Worm (Caenorhabditis elegans) whole organism, mixed stage, embryonic: ENCODE data around the gene bir-1.

Experiments used
- M03D4.4 ChIP-seq: sonication (generic microtip); optimal IDR thresholded peaks from 2 replicates; lab custom pipeline; 2017; ENCODE audit warnings: mild to moderate bottlenecking, missing genetic modification characterization, missing compliant biosample characterization
- drap-1 ChIP-seq: fragments of 200-800 bp; sonication (Bioruptor generic); optimal IDR thresholded peaks from 3 replicates; lab custom pipeline; 2018; ENCODE audit warnings: mild to moderate bottlenecking, missing genetic modification characterization, missing compliant biosample characterization
- flh-1 ChIP-seq: fragments of 200-800 bp; sonication (Bioruptor generic); optimal IDR thresholded peaks from 2 replicates; lab custom pipeline; 2018; ENCODE audit warnings: mild to moderate bottlenecking, missing genetic modification characterization, moderate library complexity, missing compliant biosample characterization
- lin-13 ChIP-seq: fragments of 150-350 bp; optimal IDR thresholded peaks from 2 replicates; lab custom pipeline; 2014; ENCODE audit warnings: missing biosample characterization, missing genetic modification characterization
- lin-32 ChIP-seq: fragments of 200-800 bp; sonication (Bioruptor generic); optimal IDR thresholded peaks from 2 replicates; lab custom pipeline; 2018; ENCODE audit warnings: mild to moderate bottlenecking, missing genetic modification characterization, missing compliant biosample characterization
- mab-5 ChIP-seq: fragments of 150-350 bp; optimal IDR thresholded peaks from 2 replicates; lab custom pipeline; 2014; ENCODE audit warnings: missing biosample characterization, missing genetic modification characterization
- nhr-28 ChIP-seq: fragments of 150-350 bp; optimal IDR thresholded peaks from 2 replicates; lab custom pipeline; 2014; ENCODE audit warnings: missing biosample characterization, missing genetic modification characterization
- nhr-76 ChIP-seq: sonication (generic microtip); optimal IDR thresholded peaks from 2 replicates; lab custom pipeline; 2017; ENCODE audit warnings: missing biosample characterization, missing genetic modification characterization
- snpc-4 ChIP-seq: fragments of 150-350 bp; optimal IDR thresholded peaks from 2 replicates; lab custom pipeline; 2014; ENCODE audit warnings: missing biosample characterization, missing genetic modification characterization
- unc-39 ChIP-seq: fragments of 150-350 bp; optimal IDR thresholded peaks from 2 replicates; lab custom pipeline; 2014; ENCODE audit warnings: missing biosample characterization, missing genetic modification characterization
- unc-62 ChIP-seq: fragments of 150-350 bp; optimal IDR thresholded peaks from 2 replicates; lab custom pipeline; 2014; ENCODE audit warnings: missing biosample characterization, missing genetic modification reagents, missing genetic modification characterization
- ztf-11 ChIP-seq: fragments of 150-350 bp; optimal IDR thresholded peaks from 2 replicates; lab custom pipeline; 2014; ENCODE audit warnings: missing biosample characterization, missing genetic modification characterization

DNA sequence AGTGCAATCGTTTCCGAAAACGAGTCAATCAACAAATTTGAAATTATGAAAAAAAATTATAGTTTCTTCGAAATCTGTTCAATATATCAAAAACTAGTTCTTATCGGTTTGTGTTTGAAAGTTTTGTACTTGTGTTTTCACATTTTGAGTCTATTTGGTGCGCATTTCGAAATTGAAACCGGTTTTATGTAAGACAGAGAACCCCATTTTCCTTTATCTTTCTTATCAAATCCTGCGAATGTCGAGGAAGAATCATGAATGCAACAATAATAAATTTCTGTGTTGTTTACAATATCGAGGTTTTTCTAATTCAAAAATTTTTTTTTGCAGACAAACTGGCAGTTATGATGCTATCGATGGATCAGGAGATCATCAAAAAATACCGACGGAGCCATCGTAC, 38.6 kb downstream of the bir-1 start:
- TF ChIP-seq nhr-76 (tag; lab: Kevin White, UChicago) (no peak), snpc-4 (tag; lab: Kevin White, UChicago) (no peak), lin-13 (tag; lab: Kevin White, UChicago) (no peak), lin-32 (no peak), drap-1 (GFP tag; lab: Kevin White, UChicago) (no peak), ztf-11 (tag; lab: Kevin White, UChicago) (no peak), M03D4.4 (no peak), unc-62 (GFP tag; lab: Kevin White, UChicago) (no peak), flh-1 (GFP tag; lab: Kevin White, UChicago) (no peak), mab-5 (tag; lab: Kevin White, UChicago) (no peak), nhr-28 (tag; lab: Kevin White, UChicago) (no peak), unc-39 (no peak)
